Fruit fly (Drosophila melanogaster) whole organism, embryonic: Measurements from ENCODE around the gene CG12784.

Experiments
- ATbp ChIP-seq: fragments of 200-800 bp; sonication (Bioruptor generic); optimal IDR thresholded peaks from 2 replicates; lab custom pipeline; 2017; ENCODE audit warnings: missing biosample characterization, mild to moderate bottlenecking, missing genetic modification characterization, missing genetic modification reagents
- Atf-2 ChIP-seq: fragments of 200-800 bp; sonication (Bioruptor generic); optimal IDR thresholded peaks from 2 replicates; lab custom pipeline; 2016; ENCODE audit warnings: missing biosample characterization, missing genetic modification characterization
- C15 ChIP-seq: fragments of 200-800 bp; sonication (Bioruptor generic); IDR thresholded peaks from 3 replicates; pipeline ENCODE4 v1.3.6; 2022; ENCODE audit warnings: missing biosample characterization, missing genetic modification characterization
- CG1024 ChIP-seq: fragments of 200-800 bp; sonication (Bioruptor generic); IDR thresholded peaks from 2 replicates; pipeline ENCODE4 v1.3.6; 2022; ENCODE audit warnings: missing biosample characterization, missing genetic modification characterization
- CG11456 ChIP-seq: fragments of 200-800 bp; sonication (Bioruptor generic); IDR thresholded peaks from 3 replicates; pipeline ENCODE4 v1.3.6; 2022; ENCODE audit warnings: missing biosample characterization, missing genetic modification characterization
- CG11696 ChIP-seq: fragments of 200-800 bp; sonication (Bioruptor generic); IDR thresholded peaks from 2 replicates; pipeline ENCODE4 v1.3.6; 2022; ENCODE audit warnings: missing biosample characterization, missing genetic modification characterization
- CG12104 ChIP-seq: fragments of 200-800 bp; sonication (Bioruptor generic); optimal IDR thresholded peaks from 3 replicates; lab custom pipeline; 2016; ENCODE audit warnings: missing biosample characterization, missing genetic modification characterization
- CG12155 ChIP-seq: fragments of 200-800 bp; sonication (Bioruptor generic); optimal IDR thresholded peaks from 3 replicates; lab custom pipeline; 2016; ENCODE audit warnings: missing biosample characterization, missing genetic modification characterization
- CG12659 ChIP-seq: fragments of 200-800 bp; sonication (Bioruptor generic); optimal IDR thresholded peaks from 3 replicates; lab custom pipeline; 2017; ENCODE audit warnings: mild to moderate bottlenecking, missing biosample characterization, missing genetic modification reagents, missing genetic modification characterization
- CG13123 ChIP-seq: fragments of 200-800 bp; sonication (Bioruptor generic); optimal IDR thresholded peaks from 2 replicates; lab custom pipeline; 2016; ENCODE audit warnings: missing biosample characterization, missing genetic modification characterization
- CG13296 ChIP-seq: fragments of 200-800 bp; sonication (Bioruptor generic); optimal IDR thresholded peaks from 3 replicates; lab custom pipeline; 2018; ENCODE audit warnings: missing biosample characterization, mild to moderate bottlenecking, missing genetic modification characterization
- CG17912 ChIP-seq: fragments of 200-800 bp; sonication (Bioruptor generic); optimal IDR thresholded peaks from 2 replicates; lab custom pipeline; 2018; ENCODE audit warnings: missing biosample characterization, mild to moderate bottlenecking, missing genetic modification characterization
- CG1792 ChIP-seq: fragments of 200-800 bp; sonication (Bioruptor generic); optimal IDR thresholded peaks from 2 replicates; lab custom pipeline; 2016; ENCODE audit warnings: missing biosample characterization, missing genetic modification characterization
- CG33213 ChIP-seq: fragments of 200-800 bp; sonication (Bioruptor generic); optimal IDR thresholded peaks from 3 replicates; lab custom pipeline; 2016; ENCODE audit warnings: missing biosample characterization, missing genetic modification characterization
- CG3407 ChIP-seq: fragments of 200-800 bp; sonication (Bioruptor generic); optimal IDR thresholded peaks from 2 replicates; lab custom pipeline; 2018; ENCODE audit warnings: missing biosample characterization, mild to moderate bottlenecking, missing genetic modification characterization
- CG3847 ChIP-seq: fragments of 200-800 bp; sonication (Bioruptor generic); IDR thresholded peaks from 2 replicates; pipeline ENCODE4 v1.3.6; 2022; ENCODE audit warnings: missing biosample characterization, missing genetic modification characterization
- CG4328 ChIP-seq: fragments of 200-800 bp; sonication (Bioruptor generic); optimal IDR thresholded peaks from 3 replicates; lab custom pipeline; 2017; ENCODE audit warnings: missing biosample characterization, missing genetic modification reagents, missing genetic modification characterization
- CG4617 ChIP-seq: fragments of 200-800 bp; sonication (Bioruptor generic); optimal IDR thresholded peaks from 3 replicates; lab custom pipeline; 2016; ENCODE audit warnings: missing biosample characterization, missing genetic modification characterization, borderline replicate concordance
- CG5953 ChIP-seq: fragments of 200-800 bp; sonication (Bioruptor generic); IDR thresholded peaks from 2 replicates; pipeline ENCODE4 v1.3.6; 2022; ENCODE audit warnings: missing biosample characterization, missing genetic modification characterization
- CG6254 ChIP-seq: fragments of 200-800 bp; sonication (Bioruptor generic); optimal IDR thresholded peaks from 3 replicates; lab custom pipeline; 2017; ENCODE audit warnings: mild to moderate bottlenecking, missing biosample characterization, missing genetic modification reagents, missing genetic modification characterization
- CG6689 ChIP-seq: fragments of 200-800 bp; sonication (Bioruptor generic); IDR thresholded peaks from 2 replicates; pipeline ENCODE4 v1.3.6; 2022; ENCODE audit warnings: missing biosample characterization, missing genetic modification characterization
- CG7928 ChIP-seq: fragments of 200-800 bp; sonication (Bioruptor generic); optimal IDR thresholded peaks from 2 replicates; lab custom pipeline; 2017; ENCODE audit warnings: missing biosample characterization, mild to moderate bottlenecking, missing genetic modification characterization
- CHES-1-like ChIP-seq: fragments of 200-800 bp; sonication (Bioruptor generic); optimal IDR thresholded peaks from 2 replicates; lab custom pipeline; 2016; ENCODE audit warnings: missing biosample characterization, missing genetic modification characterization
- Deaf1 ChIP-seq: fragments of 200-800 bp; optimal IDR thresholded peaks from 3 replicates; lab custom pipeline; 2019; ENCODE audit warnings: missing biosample characterization, mild to moderate bottlenecking, missing genetic modification characterization, moderate library complexity
- E2f1 ChIP-seq: fragments of 200-800 bp; sonication (Bioruptor generic); IDR thresholded peaks from 2 replicates; pipeline ENCODE4 v1.3.6; 2022; ENCODE audit warnings: missing biosample characterization, missing genetic modification characterization
- H2.0 ChIP-seq: fragments of 200-800 bp; sonication (Bioruptor generic); IDR thresholded peaks from 2 replicates; pipeline ENCODE4 v1.3.6; 2022; ENCODE audit warnings: missing biosample characterization, missing genetic modification characterization
- MBD-R2 ChIP-seq: fragments of 200-800 bp; sonication (Bioruptor generic); IDR thresholded peaks from 2 replicates; pipeline ENCODE4 v1.3.6; 2022; ENCODE audit warnings: missing biosample characterization, missing genetic modification characterization
- Max ChIP-seq: fragments of 200-800 bp; sonication (Bioruptor generic); optimal IDR thresholded peaks from 2 replicates; lab custom pipeline; 2016; ENCODE audit warnings: missing biosample characterization, mild to moderate bottlenecking, missing genetic modification characterization
- Nf-YC ChIP-seq: fragments of 200-800 bp; optimal IDR thresholded peaks from 3 replicates; lab custom pipeline; 2019; ENCODE audit warnings: missing biosample characterization, mild to moderate bottlenecking, missing genetic modification characterization, moderate library complexity
- Pdp1 ChIP-seq, 2 experiments: fragments of 200-800 bp; sonication (Bioruptor generic); optimal IDR thresholded peaks; 3 replicates each; lab custom pipeline; 2016; ENCODE audit warnings: missing biosample characterization in 2 of 2, missing genetic modification characterization in 2 of 2, mild to moderate bottlenecking in 1 of 2, moderate library complexity in 1 of 2
- Rfx ChIP-seq: fragments of 200-800 bp; sonication (Bioruptor generic); IDR thresholded peaks from 2 replicates; pipeline ENCODE4 v1.3.6; 2022; ENCODE audit warnings: missing biosample characterization, missing genetic modification characterization
- Sox102F ChIP-seq: fragments of 200-800 bp; sonication (Bioruptor generic); optimal IDR thresholded peaks from 2 replicates; lab custom pipeline; 2018; ENCODE audit warnings: missing biosample characterization, mild to moderate bottlenecking, missing genetic modification characterization, moderate library complexity
- ab ChIP-seq: fragments of 200-800 bp; sonication (Bioruptor generic); optimal IDR thresholded peaks from 2 replicates; lab custom pipeline; 2016; ENCODE audit warnings: missing biosample characterization, missing genetic modification characterization
- bsh ChIP-seq, 2 experiments: fragments of 200-800 bp; sonication (Bioruptor generic); optimal IDR thresholded peaks; 2 replicates each; lab custom pipeline; 2017 to 2018; ENCODE audit warnings: mild to moderate bottlenecking in 2 of 2, missing biosample characterization in 2 of 2, missing genetic modification characterization in 2 of 2, moderate library complexity in 1 of 2
- caup ChIP-seq: fragments of 200-800 bp; sonication (Bioruptor generic); optimal IDR thresholded peaks from 3 replicates; lab custom pipeline; 2017; ENCODE audit warnings: missing biosample characterization, mild to moderate bottlenecking, missing genetic modification characterization, moderate library complexity; ENCODE audit not compliant: severe bottlenecking
- ems ChIP-seq: fragments of 200-800 bp; sonication (Bioruptor generic); optimal IDR thresholded peaks from 3 replicates; lab custom pipeline; 2016; ENCODE audit warnings: missing biosample characterization, missing genetic modification characterization
- fu2 ChIP-seq: fragments of 200-800 bp; sonication (Bioruptor generic); optimal IDR thresholded peaks from 2 replicates; lab custom pipeline; 2016; ENCODE audit warnings: missing biosample characterization, missing genetic modification characterization
- gsb-n ChIP-seq: fragments of 200-800 bp; sonication (Bioruptor generic); optimal IDR thresholded peaks from 3 replicates; lab custom pipeline; 2018; ENCODE audit warnings: missing biosample characterization, mild to moderate bottlenecking, missing genetic modification characterization
- ham ChIP-seq: fragments of 200-800 bp; sonication (Bioruptor generic); IDR thresholded peaks from 2 replicates; pipeline ENCODE4 v1.3.6; 2022; ENCODE audit warnings: missing biosample characterization, missing genetic modification characterization
- nerfin-1 ChIP-seq: fragments of 200-800 bp; sonication (Bioruptor generic); optimal IDR thresholded peaks from 3 replicates; lab custom pipeline; 2019; ENCODE audit warnings: missing biosample characterization, mild to moderate bottlenecking, missing genetic modification characterization, moderate library complexity
- pfk ChIP-seq: fragments of 200-800 bp; sonication (Bioruptor generic); optimal IDR thresholded peaks from 2 replicates; lab custom pipeline; 2018; ENCODE audit warnings: missing biosample characterization, mild to moderate bottlenecking, missing genetic modification characterization, moderate library complexity
- row ChIP-seq: fragments of 200-800 bp; sonication (Bioruptor generic); IDR thresholded peaks from 3 replicates; pipeline ENCODE4 v1.3.6; 2022; ENCODE audit warnings: missing biosample characterization, missing genetic modification characterization
- run ChIP-seq: fragments of 200-800 bp; sonication (Bioruptor generic); optimal IDR thresholded peaks from 3 replicates; lab custom pipeline; 2018; ENCODE audit warnings: missing biosample characterization, mild to moderate bottlenecking, missing genetic modification characterization
- sqz ChIP-seq: fragments of 200-800 bp; sonication (Bioruptor generic); optimal IDR thresholded peaks from 3 replicates; lab custom pipeline; 2018; ENCODE audit warnings: missing biosample characterization, mild to moderate bottlenecking, missing genetic modification characterization
- tll ChIP-seq, 2 experiments: fragments of 200-800 bp in 1 of 2; fragments of >200 bp in 1 of 2; sonication (Bioruptor generic) in 1 of 2; optimal IDR thresholded peaks; 2 replicates each; lab custom pipeline; 2017 to 2019; ENCODE audit warnings: missing biosample characterization in 2 of 2, missing genetic modification characterization in 2 of 2, mild to moderate bottlenecking in 1 of 2, moderate library complexity in 1 of 2
- tup ChIP-seq: fragments of 200-800 bp; sonication (Bioruptor generic); optimal IDR thresholded peaks from 2 replicates; lab custom pipeline; 2016; ENCODE audit warnings: missing biosample characterization, mild to moderate bottlenecking, missing genetic modification characterization, moderate library complexity
- twi ChIP-seq: fragments of 200-800 bp; optimal IDR thresholded peaks from 2 replicates; lab custom pipeline; 2019; ENCODE audit warnings: missing biosample characterization, mild to moderate bottlenecking, missing genetic modification characterization, moderate library complexity
- zen ChIP-seq: fragments of 200-800 bp; sonication (Bioruptor generic); optimal IDR thresholded peaks from 3 replicates; lab custom pipeline; 2018; ENCODE audit warnings: missing biosample characterization, mild to moderate bottlenecking, missing genetic modification characterization, moderate library complexity
- zfh2 ChIP-seq: fragments of 200-800 bp; sonication (Bioruptor generic); optimal IDR thresholded peaks from 2 replicates; lab custom pipeline; 2016; ENCODE audit warnings: missing biosample characterization, missing genetic modification characterization

Gene CG12784

dm6 chr3R:15794258-15794727 is 31.4 kb downstream of the CG12784 start (continued):
- TF ChIP-seq CG6254 (GFP tag; lab: Kevin White, UChicago) (no peak), CG12155 (GFP tag; lab: Kevin White, UChicago) (peak; percentile 5), fu2 (no peak), ham (GFP tag; lab: Robert Waterston, UW) (no peak), CG33213 (peak; percentile 66), CG12659 (GFP tag; lab: Kevin White, UChicago) (peak; percentile 41), CG3407 (GFP tag; lab: Kevin White, UChicago) (peak; percentile 13), zfh2 (GFP tag; lab: Kevin White, UChicago) (peak; percentile 11), Deaf1 (no peak), ab (GFP tag; lab: Kevin White, UChicago) (no peak), caup (peak; percentile 45), H2.0 (GFP tag; lab: Robert Waterston, UW) (0 out of 2 replicates have a peak, but pooled peaks have one; percentile 15), pfk (GFP tag; lab: Kevin White, UChicago) (peak; percentile 55), CHES-1-like (GFP tag; lab: Kevin White, UChicago) (peak; percentile 67), bsh (GFP tag; optimal IDR thresholded peaks at IDR 0.05; lab: Kevin White, UChicago) (peak in 1 of 2 experiments; percentile 25), CG13296 (GFP tag; lab: Kevin White, UChicago) (peak; percentile 38), twi (tag; lab: Kevin White, UChicago) (peak; percentile 77), row (0 out of 3 replicates have a peak, but pooled peaks have one; percentile 10), CG3847 (GFP tag; lab: Robert Waterston, UW) (no peak), gsb-n (tag; lab: Kevin White, UChicago) (no peak), zen (peak; percentile 3), Max (GFP tag; lab: Kevin White, UChicago) (peak; percentile 50), C15 (GFP tag; lab: Robert Waterston, UW) (no peak), Pdp1 (GFP tag; optimal IDR thresholded peaks at IDR 0.05; lab: Kevin White, UChicago) (peak in 1 of 2 experiments; percentile 92), CG5953 (GFP tag; lab: Robert Waterston, UW) (0 out of 2 replicates have a peak, but pooled peaks have one; percentile 25), tll (GFP tag; optimal IDR thresholded peaks at IDR 0.05; lab: Kevin White, UChicago) (no peak), CG7928 (GFP tag; lab: Kevin White, UChicago) (peak; percentile 2), MBD-R2 (GFP tag; lab: Robert Waterston, UW) (peak; percentile 34; the same call in 1 of the 2 replicates), Rfx (GFP tag; lab: Robert Waterston, UW) (peak; percentile 68), CG1024 (GFP tag; lab: Robert Waterston, UW) (0 out of 2 replicates have a peak, but pooled peaks have one; percentile 28), CG11696 (peak; percentile 35; the same call in 1 of the 2 replicates), nerfin-1 (tag; lab: Kevin White, UChicago) (peak; percentile 62), CG4617 (GFP tag; lab: Kevin White, UChicago) (peak; percentile 30), CG4328 (GFP tag; lab: Kevin White, UChicago) (peak; percentile 55), tup (no peak), CG11456 (0 out of 3 replicates have a peak, but pooled peaks have one; percentile 4), ATbp (peak; percentile 67), Sox102F (GFP tag; lab: Kevin White, UChicago) (no peak), ems (GFP tag; lab: Kevin White, UChicago) (peak; percentile 29), CG13123 (GFP tag; lab: Kevin White, UChicago) (peak; percentile 62), CG17912 (GFP tag; lab: Kevin White, UChicago) (peak; percentile 71), Atf-2 (GFP tag; lab: Kevin White, UChicago) (peak; percentile 1), CG12104 (GFP tag; lab: Kevin White, UChicago) (peak; percentile 32), CG6689 (peak; percentile 17; the same call in 1 of the 2 replicates), sqz (GFP tag; lab: Kevin White, UChicago) (peak; percentile 100), Nf-YC (tag; lab: Kevin White, UChicago) (peak; percentile 39), E2f1 (peak; percentile 63; the same call in 1 of the 2 replicates), CG1792 (peak; percentile 3), run (tag; lab: Kevin White, UChicago) (peak; percentile 5)
